Worm (Caenorhabditis elegans) whole organism, L2 larva: ENCODE data around the gene R09F10.3.

ENCODE experiments used
- elt-1 ChIP-seq: fragments of 150-350 bp; optimal IDR thresholded peaks from 2 replicates; lab custom pipeline; 2014; ENCODE audit warnings: missing biosample characterization, missing genetic modification characterization
- nhr-237 ChIP-seq: fragments of 150-350 bp; optimal IDR thresholded peaks from 2 replicates; lab custom pipeline; 2014; ENCODE audit warnings: missing biosample characterization, missing genetic modification characterization
- nhr-6 ChIP-seq: fragments of 150-350 bp; optimal IDR thresholded peaks from 2 replicates; lab custom pipeline; 2014; ENCODE audit warnings: missing biosample characterization, missing genetic modification characterization
- skn-1 ChIP-seq: sonication (generic microtip); optimal IDR thresholded peaks from 2 replicates; lab custom pipeline; 2017; ENCODE audit warnings: missing biosample characterization, missing genetic modification characterization
- unc-55 ChIP-seq: fragments of 150-350 bp; sonication (generic microtip); optimal IDR thresholded peaks from 3 replicates; lab custom pipeline; 2014; ENCODE audit warnings: missing biosample characterization, missing genetic modification reagents, missing genetic modification characterization
- unc-62 ChIP-seq: fragments of 150-350 bp; optimal IDR thresholded peaks from 2 replicates; lab custom pipeline; 2014; ENCODE audit warnings: missing biosample characterization, missing genetic modification reagents, missing genetic modification characterization
- zag-1 ChIP-seq: fragments of 150-350 bp; optimal IDR thresholded peaks from 2 replicates; lab custom pipeline; 2014; ENCODE audit warnings: missing biosample characterization, missing genetic modification characterization
- ztf-11 ChIP-seq: sonication (generic microtip); optimal IDR thresholded peaks from 2 replicates; lab custom pipeline; 2017; ENCODE audit warnings: missing biosample characterization, missing genetic modification characterization

DNA sequence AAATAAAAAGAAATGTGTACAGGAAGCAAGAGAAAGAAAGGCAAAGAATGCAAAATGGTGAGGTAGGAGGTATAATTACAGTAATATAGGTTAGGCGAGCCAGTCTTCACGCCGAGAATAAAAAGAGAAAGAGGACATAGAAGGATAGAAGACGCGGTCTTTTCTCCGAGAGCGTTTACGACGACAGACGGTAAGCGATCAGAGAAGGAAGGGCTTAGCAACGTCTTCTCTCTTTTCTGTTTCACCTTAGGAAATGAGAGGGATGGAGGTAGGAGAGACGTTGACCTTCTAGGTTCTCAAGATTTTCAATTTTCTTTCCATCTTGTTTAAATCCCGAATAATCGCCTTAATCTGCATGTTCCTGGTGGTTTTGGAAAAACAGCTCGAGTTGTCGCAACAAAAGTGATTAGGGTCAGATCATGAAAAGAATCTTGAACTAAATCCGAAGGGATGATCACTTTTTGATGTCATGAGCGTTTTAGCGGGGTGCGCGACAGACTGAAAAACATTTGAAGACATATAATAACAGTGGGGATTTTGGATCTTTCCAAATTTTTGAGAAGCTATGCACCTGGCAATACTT is 23.4 kb upstream of the R09F10.3 start, which contains the start of gene cutl-29:
- TF ChIP-seq elt-1 (tag; lab: Kevin White, UChicago): no peak
- TF ChIP-seq unc-62 (GFP tag; lab: Kevin White, UChicago): no peak
- no peak for TF ChIP-seq zag-1 (tag; lab: Kevin White, UChicago)
- no peak for TF ChIP-seq unc-55 (GFP tag; lab: Kevin White, UChicago)
- no peak for TF ChIP-seq nhr-237 (tag; lab: Kevin White, UChicago)
- no peak for TF ChIP-seq ztf-11
- TF ChIP-seq nhr-6 (tag; lab: Kevin White, UChicago): no peak
- no peak for TF ChIP-seq skn-1 (tag; lab: Kevin White, UChicago)
